Fruit fly (Drosophila melanogaster) whole organism, embryonic: Measurements from ENCODE around the gene wds.

Source experiments
- Adf1 ChIP-seq: fragments of 200-800 bp; sonication (Bioruptor generic); IDR thresholded peaks from 2 replicates; pipeline ENCODE4 v1.3.6; 2022; ENCODE audit warnings: missing biosample characterization, missing genetic modification characterization
- Bdp1 ChIP-seq: fragments of 200-800 bp; sonication (Bioruptor generic); optimal IDR thresholded peaks from 3 replicates; lab custom pipeline; 2016; ENCODE audit warnings: missing biosample characterization, missing genetic modification characterization
- CG13424 ChIP-seq: fragments of 200-800 bp; sonication (Bioruptor generic); optimal IDR thresholded peaks from 2 replicates; lab custom pipeline; 2019; ENCODE audit warnings: missing biosample characterization, mild to moderate bottlenecking, missing genetic modification characterization, moderate library complexity
- CG14014 ChIP-seq: fragments of 200-800 bp; sonication (Bioruptor generic); IDR thresholded peaks from 2 replicates; pipeline ENCODE4 v1.3.6; 2022; ENCODE audit warnings: missing biosample characterization, missing genetic modification characterization
- CG1529 ChIP-seq: fragments of 200-800 bp; sonication (Bioruptor generic); optimal IDR thresholded peaks from 3 replicates; lab custom pipeline; 2018; ENCODE audit warnings: missing biosample characterization, missing genetic modification characterization
- CG17328 ChIP-seq: fragments of 200-800 bp; sonication (Bioruptor generic); IDR thresholded peaks from 2 replicates; pipeline ENCODE4 v1.3.6; 2022; ENCODE audit warnings: missing biosample characterization, missing genetic modification characterization
- CG17361 ChIP-seq: fragments of 200-800 bp; sonication (Bioruptor generic); IDR thresholded peaks from 3 replicates; pipeline ENCODE4 v1.3.6; 2022; ENCODE audit warnings: missing biosample characterization, missing genetic modification characterization
- CG17802 ChIP-seq: fragments of 200-800 bp; sonication (Bioruptor generic); optimal IDR thresholded peaks from 2 replicates; lab custom pipeline; 2018; ENCODE audit warnings: missing biosample characterization, mild to moderate bottlenecking, missing genetic modification characterization, moderate library complexity
- CG1832 ChIP-seq: fragments of 200-800 bp; sonication (Bioruptor generic); optimal IDR thresholded peaks from 2 replicates; lab custom pipeline; 2017; ENCODE audit warnings: missing biosample characterization, mild to moderate bottlenecking, missing genetic modification characterization, inconsistent platforms
- CG2678 ChIP-seq: fragments of 200-800 bp; sonication (Bioruptor generic); optimal IDR thresholded peaks from 3 replicates; lab custom pipeline; 2019; ENCODE audit warnings: missing biosample characterization, mild to moderate bottlenecking, missing genetic modification characterization, moderate library complexity
- CG2875 ChIP-seq: fragments of 200-800 bp; sonication (Bioruptor generic); optimal IDR thresholded peaks from 2 replicates; lab custom pipeline; 2017; ENCODE audit warnings: missing biosample characterization, mild to moderate bottlenecking, missing genetic modification characterization, missing genetic modification reagents
- CG34422 ChIP-seq: fragments of 200-800 bp; sonication (Bioruptor generic); IDR thresholded peaks from 3 replicates; pipeline ENCODE4 v1.3.6; 2022; ENCODE audit warnings: missing biosample characterization, missing genetic modification characterization
- CG8290 ChIP-seq, 3 experiments: fragments of 200-800 bp; sonication (Bioruptor generic); optimal IDR thresholded peaks; 2 replicates each; lab custom pipeline; 2016 to 2019; ENCODE audit warnings: missing biosample characterization in 3 of 3, missing genetic modification characterization in 3 of 3, mild to moderate bottlenecking in 2 of 3, moderate library complexity in 1 of 3
- CG9817 ChIP-seq: fragments of 200-800 bp; sonication (Bioruptor generic); optimal IDR thresholded peaks from 2 replicates; lab custom pipeline; 2018; ENCODE audit warnings: missing biosample characterization, mild to moderate bottlenecking, missing genetic modification characterization, moderate library complexity
- Dll ChIP-seq: fragments of 200-800 bp; sonication (Bioruptor generic); IDR thresholded peaks from 4 replicates; pipeline ENCODE4 v1.3.6; 2022; ENCODE audit warnings: missing biosample characterization, missing genetic modification characterization; ENCODE audit not compliant: partially characterized antibody
- Ets65A ChIP-seq: fragments of 200-800 bp; sonication (Bioruptor generic); peaks from one replicate; lab custom pipeline; 2016; ENCODE audit warnings: missing biosample characterization, missing genetic modification characterization
- HLH4C ChIP-seq: fragments of 200-800 bp; sonication (Bioruptor generic); IDR thresholded peaks from 3 replicates; pipeline ENCODE4 v1.3.6; 2022; ENCODE audit warnings: missing biosample characterization, missing genetic modification characterization; ENCODE audit not compliant: partially characterized antibody
- Hey ChIP-seq: fragments of 200-800 bp; sonication (Bioruptor generic); optimal IDR thresholded peaks from 3 replicates; lab custom pipeline; 2018; ENCODE audit warnings: missing biosample characterization, mild to moderate bottlenecking, missing genetic modification characterization
- Hr3 ChIP-seq: fragments of 200-800 bp; sonication (Bioruptor generic); optimal IDR thresholded peaks from 3 replicates; lab custom pipeline; 2016; ENCODE audit warnings: missing biosample characterization, missing genetic modification characterization
- Lpt ChIP-seq: fragments of >200 bp; optimal IDR thresholded peaks from 2 replicates; lab custom pipeline; 2018; ENCODE audit warnings: missing biosample characterization, missing genetic modification characterization
- Med ChIP-seq: fragments of 200-800 bp; sonication (Bioruptor generic); peaks from one replicate; lab custom pipeline; 2016; ENCODE audit warnings: missing biosample characterization, missing genetic modification characterization, mild to moderate bottlenecking, inconsistent platforms, moderate library complexity
- Myb ChIP-seq: fragments of 200-800 bp; sonication (Bioruptor generic); optimal IDR thresholded peaks from 2 replicates; lab custom pipeline; 2016; ENCODE audit warnings: missing biosample characterization, missing genetic modification characterization
- NK7.1 ChIP-seq: fragments of 200-800 bp; sonication (Bioruptor generic); optimal IDR thresholded peaks from 3 replicates; lab custom pipeline; 2016; ENCODE audit warnings: missing biosample characterization, missing genetic modification characterization
- Nf-YB ChIP-seq: fragments of 200-800 bp; sonication (Bioruptor generic); optimal IDR thresholded peaks from 3 replicates; lab custom pipeline; 2019; ENCODE audit warnings: missing biosample characterization, mild to moderate bottlenecking, missing genetic modification characterization, moderate library complexity
- Nf-YC ChIP-seq: fragments of 200-800 bp; optimal IDR thresholded peaks from 3 replicates; lab custom pipeline; 2019; ENCODE audit warnings: missing biosample characterization, mild to moderate bottlenecking, missing genetic modification characterization, moderate library complexity
- Poxn ChIP-seq: fragments of 200-800 bp; sonication (Bioruptor generic); IDR thresholded peaks from 2 replicates; pipeline ENCODE4 v1.3.6; 2022; ENCODE audit warnings: missing biosample characterization, missing genetic modification characterization
- Sox100B ChIP-seq: fragments of 200-800 bp; sonication (Bioruptor generic); optimal IDR thresholded peaks from 3 replicates; lab custom pipeline; 2018; ENCODE audit warnings: missing biosample characterization, mild to moderate bottlenecking, missing genetic modification characterization
- Trl ChIP-seq, 3 experiments: fragments of >200 bp in 2 of 3; fragments of 200-800 bp in 1 of 3; sonication (Bioruptor generic) in 1 of 3; optimal IDR thresholded peaks; 2 replicates in 1 of 3; 3 replicates in 2 of 3; lab custom pipeline; 2016 to 2017; ENCODE audit warnings: missing biosample characterization in 1 of 3, missing genetic modification characterization in 1 of 3
- Usf ChIP-seq: fragments of 200-800 bp; sonication (Bioruptor generic); optimal IDR thresholded peaks from 2 replicates; lab custom pipeline; 2017; ENCODE audit warnings: missing genotype, missing biosample characterization, missing genetic modification characterization
- ara ChIP-seq: fragments of 200-800 bp; sonication (Bioruptor generic); IDR thresholded peaks from 2 replicates; pipeline ENCODE4 v1.3.6; 2022; ENCODE audit warnings: missing biosample characterization, missing genetic modification characterization
- ase ChIP-seq: fragments of 200-800 bp; sonication (Bioruptor generic); IDR thresholded peaks from 3 replicates; pipeline ENCODE4 v1.3.6; 2022; ENCODE audit warnings: missing biosample characterization, missing genetic modification characterization
- caup ChIP-seq: fragments of 200-800 bp; sonication (Bioruptor generic); optimal IDR thresholded peaks from 3 replicates; lab custom pipeline; 2017; ENCODE audit warnings: missing biosample characterization, mild to moderate bottlenecking, missing genetic modification characterization, moderate library complexity; ENCODE audit not compliant: severe bottlenecking
- crol ChIP-seq: fragments of 200-800 bp; sonication (Bioruptor generic); IDR thresholded peaks from 2 replicates; pipeline ENCODE4 v1.3.6; 2022; ENCODE audit warnings: missing biosample characterization, missing genetic modification characterization
- dmrt99B ChIP-seq: fragments of 200-800 bp; sonication (Bioruptor generic); optimal IDR thresholded peaks from 2 replicates; lab custom pipeline; 2018; ENCODE audit warnings: missing biosample characterization, mild to moderate bottlenecking, missing genetic modification characterization, moderate library complexity
- gce ChIP-seq: fragments of 200-800 bp; sonication (Bioruptor generic); IDR thresholded peaks from 3 replicates; pipeline ENCODE4 v1.3.6; 2022; ENCODE audit warnings: missing biosample characterization, missing genetic modification characterization
- gcm2 ChIP-seq: fragments of 200-800 bp; sonication (Bioruptor generic); optimal IDR thresholded peaks from 2 replicates; lab custom pipeline; 2016; ENCODE audit warnings: missing biosample characterization, missing genetic modification characterization
- grau ChIP-seq: fragments of 200-800 bp; optimal IDR thresholded peaks from 3 replicates; lab custom pipeline; 2019; ENCODE audit warnings: missing biosample characterization, mild to moderate bottlenecking, missing genetic modification characterization, moderate library complexity
- ind ChIP-seq: fragments of 200-800 bp; sonication (Bioruptor generic); optimal IDR thresholded peaks from 3 replicates; lab custom pipeline; 2016; ENCODE audit warnings: missing biosample characterization, missing genetic modification characterization
- lab ChIP-seq: fragments of 200-800 bp; sonication (Bioruptor generic); optimal IDR thresholded peaks from 3 replicates; lab custom pipeline; 2017; ENCODE audit warnings: missing biosample characterization, missing genetic modification characterization, mild to moderate bottlenecking, moderate library complexity, missing genetic modification reagents
- luna ChIP-seq: fragments of 200-800 bp; sonication (Bioruptor generic); optimal IDR thresholded peaks from 2 replicates; lab custom pipeline; 2016; ENCODE audit warnings: missing biosample characterization, missing genetic modification characterization
- odd ChIP-seq: fragments of 200-800 bp; sonication (Bioruptor generic); optimal IDR thresholded peaks from 2 replicates; lab custom pipeline; 2017; ENCODE audit warnings: missing biosample characterization, mild to moderate bottlenecking, missing genetic modification characterization
- row ChIP-seq: fragments of 200-800 bp; sonication (Bioruptor generic); IDR thresholded peaks from 3 replicates; pipeline ENCODE4 v1.3.6; 2022; ENCODE audit warnings: missing biosample characterization, missing genetic modification characterization
- sens ChIP-seq: fragments of 200-800 bp; sonication (Bioruptor generic); peaks from one replicate; lab custom pipeline; 2016; ENCODE audit warnings: missing biosample characterization, missing genetic modification characterization
- so ChIP-seq: fragments of 200-800 bp; sonication (Bioruptor generic); IDR thresholded peaks from 3 replicates; pipeline ENCODE4 v1.3.6; 2022; ENCODE audit warnings: missing biosample characterization, missing genetic modification characterization
- stwl ChIP-seq: fragments of 200-800 bp; sonication (Bioruptor generic); optimal IDR thresholded peaks from 3 replicates; lab custom pipeline; 2018; ENCODE audit warnings: missing biosample characterization, mild to moderate bottlenecking, missing genetic modification characterization, moderate library complexity
- wor ChIP-seq: fragments of 200-800 bp; sonication (Bioruptor generic); IDR thresholded peaks from 2 replicates; pipeline ENCODE4 v1.3.6; 2022; ENCODE audit warnings: missing biosample characterization, missing genetic modification characterization
- zf30C ChIP-seq: fragments of 200-800 bp; sonication (Bioruptor generic); optimal IDR thresholded peaks from 3 replicates; lab custom pipeline; 2018; ENCODE audit warnings: missing biosample characterization, mild to moderate bottlenecking, missing genetic modification characterization
- zfh1 ChIP-seq: fragments of 200-800 bp; sonication (Bioruptor generic); IDR thresholded peaks from 3 replicates; pipeline ENCODE4 v1.3.6; 2022; ENCODE audit warnings: missing biosample characterization, missing genetic modification characterization

wds gene

dm6 chrX:2545328-2545758 lies 40.4 kb upstream of the wds start, which contains the start of gene trol (continued):
- TF ChIP-seq CG17361 (GFP tag; lab: Robert Waterston, UW) (no peak), CG1529 (no peak), Poxn (GFP tag; lab: Robert Waterston, UW) (no peak), Trl (optimal IDR thresholded peaks at IDR 0.05; lab: Kevin White, UChicago) (peak; percentile 62 to 74), Trl (GFP tag; optimal IDR thresholded peaks at IDR 0.05; lab: Kevin White, UChicago) (no peak), ara (no peak), ase (GFP tag; lab: Robert Waterston, UW) (no peak), Hr3 (GFP tag; lab: Kevin White, UChicago) (no peak), HLH4C (0 out of 3 replicates have a peak, but pooled peaks have one; percentile 24), Bdp1 (no peak), Dll (GFP tag; lab: Robert Waterston, UW) (0 out of 4 replicates have a peak, but pooled peaks have one; percentile 31), CG2875 (GFP tag; lab: Kevin White, UChicago) (no peak), CG17802 (no peak), Lpt (GFP tag; lab: Kevin White, UChicago) (no peak), odd (no peak), sens (GFP tag; lab: Kevin White, UChicago) (peak; percentile 48), luna (GFP tag; lab: Kevin White, UChicago) (no peak), caup (peak; percentile 34), zf30C (GFP tag; lab: Kevin White, UChicago) (no peak), CG34422 (GFP tag; lab: Robert Waterston, UW) (0 out of 3 replicates have a peak, but pooled peaks have one; percentile 13), grau (tag; lab: Kevin White, UChicago) (no peak), Sox100B (no peak), CG14014 (GFP tag; lab: Robert Waterston, UW) (no peak), wor (no peak), stwl (tag; lab: Kevin White, UChicago) (no peak), so (peak; percentile 39; the same call in 1 of the 3 replicates), Adf1 (GFP tag; lab: Robert Waterston, UW) (peak; percentile 88), CG1832 (peak; percentile 54), gce (GFP tag; lab: Robert Waterston, UW) (0 out of 3 replicates have a peak, but pooled peaks have one; percentile 18), zfh1 (GFP tag; lab: Robert Waterston, UW) (peak; percentile 25; the same call in 1 of the 3 replicates), CG13424 (tag; lab: Kevin White, UChicago) (no peak), gcm2 (GFP tag; lab: Kevin White, UChicago) (no peak), crol (peak; percentile 69), Ets65A (GFP tag; lab: Kevin White, UChicago) (no peak)

- TF ChIP-seq Hey (tag; lab: Kevin White, UChicago), result no peak
- TF ChIP-seq Nf-YC (tag; lab: Kevin White, UChicago), result peak; percentile 87
- TF ChIP-seq Nf-YB (GFP tag; lab: Kevin White, UChicago), result peak; percentile 78
- TF ChIP-seq, all 482 proteins: peak for 2
Measured at dm6 chrX:2546260-2546659, 39.5 kb upstream of the wds start.

dm6 chrX:2546664-2547487 lies 38.9 kb upstream of the wds start:
- TF ChIP-seq CG9817 (tag; lab: Kevin White, UChicago) (peak; percentile 18), Myb (GFP tag; lab: Kevin White, UChicago) (peak; percentile 13), Usf (GFP tag; lab: Kevin White, UChicago) (no peak), Med (GFP tag; lab: Kevin White, UChicago) (peak; percentile 60), dmrt99B (tag; lab: Kevin White, UChicago) (peak; percentile 3), row (GFP tag; lab: Robert Waterston, UW) (peak; percentile 65; the same call in 2 of the 3 replicates), lab (GFP tag; lab: Kevin White, UChicago) (peak; percentile 10), NK7.1 (GFP tag; lab: Kevin White, UChicago) (no peak), CG13424 (tag; lab: Kevin White, UChicago) (peak; percentile 10), ind (peak; percentile 30), CG2678 (peak; percentile 46), CG17328 (GFP tag; lab: Robert Waterston, UW) (no peak), CG8290 (GFP tag; optimal IDR thresholded peaks at IDR 0.05; lab: Kevin White, UChicago) (no peak), CG8290 (tag; optimal IDR thresholded peaks at IDR 0.05; lab: Kevin White, UChicago) (peak in 1 of 2 experiments; percentile 26)
